Fruit fly (Drosophila melanogaster) Kc167 (cell line): Measurements from ENCODE around the gene Taf8.

Experiments used
- Myc ChIP-seq: fragments of >200 bp; optimal IDR thresholded peaks from 2 replicates; lab custom pipeline; 2017; ENCODE audit warnings: missing external identifiers
- h ChIP-seq: fragments of >200 bp; optimal IDR thresholded peaks from 3 replicates; lab custom pipeline; 2018; ENCODE audit warnings: missing external identifiers
- insv ChIP-seq: fragments of >200 bp; optimal IDR thresholded peaks from 3 replicates; lab custom pipeline; 2018; ENCODE audit warnings: missing external identifiers
- psq ChIP-seq: fragments of >200 bp; optimal IDR thresholded peaks from 2 replicates; lab custom pipeline; 2017; ENCODE audit warnings: missing external identifiers
- ttk ChIP-seq: sonication (Bioruptor generic); optimal IDR thresholded peaks from 2 replicates; lab custom pipeline; 2017; ENCODE audit warnings: missing external identifiers

DNA sequence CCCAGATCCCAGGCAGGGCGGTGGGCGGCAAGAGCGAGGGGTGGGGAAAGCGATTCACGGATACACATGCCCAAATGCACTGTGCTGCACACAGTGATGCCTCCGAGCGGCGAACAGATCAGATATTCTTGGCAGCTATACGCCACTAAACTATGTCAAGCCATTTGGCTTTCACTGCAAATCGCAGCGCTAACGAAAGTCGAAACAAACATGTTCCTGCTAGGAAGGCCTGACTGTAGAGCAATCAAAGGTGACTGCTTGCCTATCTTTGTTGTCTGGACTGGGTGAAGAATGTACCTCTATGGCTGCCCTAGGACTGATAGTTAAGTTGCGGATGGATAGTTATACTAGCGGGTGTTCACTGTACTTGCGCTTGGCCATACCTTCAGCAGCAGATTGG is 34.3 kb downstream of the Taf8 start:
- TF ChIP-seq h (lab: Kevin White, UChicago) (no peak), psq (lab: Kevin White, UChicago) (no peak), insv (lab: Kevin White, UChicago) (no peak), Myc (no peak), ttk (lab: Kevin White, UChicago) (peak; percentile 40)
